Fruit fly (Drosophila melanogaster) whole organism, adult: Measurements from ENCODE around the gene CG15865.

Experiments
- CG1620 ChIP-seq: fragments of 200-800 bp; sonication (Bioruptor generic); optimal IDR thresholded peaks from 2 replicates; lab custom pipeline; 2016; ENCODE audit warnings: missing biosample characterization, missing genetic modification characterization
- Crg-1 ChIP-seq: fragments of 200-800 bp; sonication (Bioruptor generic); optimal IDR thresholded peaks from 2 replicates; lab custom pipeline; 2016; ENCODE audit warnings: missing biosample characterization, missing genetic modification characterization
- bab1 ChIP-seq: fragments of 200-800 bp; sonication (Bioruptor generic); optimal IDR thresholded peaks from 3 replicates; lab custom pipeline; 2019; ENCODE audit warnings: missing biosample characterization, mild to moderate bottlenecking, missing genetic modification characterization, moderate library complexity
- cic ChIP-seq: fragments of 200-800 bp; sonication (Bioruptor generic); optimal IDR thresholded peaks from 2 replicates; lab custom pipeline; 2017; ENCODE audit warnings: missing biosample characterization, mild to moderate bottlenecking, missing genetic modification characterization, moderate library complexity
- kay ChIP-seq: fragments of 200-800 bp; sonication (Bioruptor generic); peaks from one replicate; lab custom pipeline; 2016; ENCODE audit warnings: missing biosample characterization, missing genetic modification characterization, borderline replicate concordance
- ovo ChIP-seq: fragments of 200-800 bp; sonication (Bioruptor generic); optimal IDR thresholded peaks from 2 replicates; lab custom pipeline; 2016; ENCODE audit warnings: missing biosample characterization, missing genetic modification characterization
- pad ChIP-seq: fragments of 200-800 bp; sonication (Bioruptor generic); optimal IDR thresholded peaks from 3 replicates; lab custom pipeline; 2017; ENCODE audit warnings: missing biosample characterization, missing genetic modification characterization, mild to moderate bottlenecking, moderate library complexity, missing genetic modification reagents
- tj ChIP-seq: fragments of 200-800 bp; sonication (Bioruptor generic); optimal IDR thresholded peaks from 3 replicates; lab custom pipeline; 2017; ENCODE audit warnings: missing biosample characterization, mild to moderate bottlenecking, missing genetic modification characterization, moderate library complexity
- toe ChIP-seq: fragments of 200-800 bp; sonication (Bioruptor generic); optimal IDR thresholded peaks from 2 replicates; lab custom pipeline; 2016; ENCODE audit warnings: missing biosample characterization, missing genetic modification characterization

DNA sequence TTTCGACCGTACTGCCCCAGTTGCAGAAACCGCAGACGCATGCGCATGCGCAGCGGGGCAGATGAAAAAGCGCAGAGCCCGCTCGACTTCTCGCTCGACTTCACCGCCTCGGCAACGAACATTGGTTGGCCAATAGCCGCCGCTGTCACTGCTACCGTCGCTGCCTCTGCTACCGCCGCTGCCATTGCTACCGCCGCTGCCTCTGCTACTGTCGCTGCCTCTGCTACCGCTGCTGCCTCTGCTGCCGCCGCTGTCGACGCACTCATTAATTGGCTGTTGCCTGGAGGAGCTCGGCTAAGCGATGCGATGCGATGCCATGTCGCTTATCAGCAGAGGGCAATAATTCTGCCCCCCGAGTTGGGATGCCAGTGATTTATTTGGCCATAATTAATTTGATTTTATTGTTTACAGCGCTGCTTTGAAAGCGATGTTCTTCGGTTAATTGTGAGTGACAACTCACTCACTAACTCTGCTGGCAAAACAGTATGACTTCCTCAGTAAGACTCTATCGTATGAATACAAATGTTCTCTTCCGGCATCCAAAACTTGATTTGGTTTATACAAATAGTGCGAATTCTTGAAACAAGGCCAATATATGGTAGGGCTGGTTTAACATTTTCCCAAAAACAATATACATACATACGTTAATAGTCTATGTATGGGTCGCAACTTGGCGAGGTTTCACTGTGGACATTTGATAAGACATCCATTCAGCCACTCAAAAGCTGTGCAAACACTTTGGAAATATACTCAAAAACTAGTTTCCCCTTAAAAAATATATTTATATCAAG is 6.6 kb upstream of the CG15865 start:
- TF ChIP-seq bab1 (GFP tag; lab: Kevin White, UChicago) (no peak), pad (GFP tag; lab: Kevin White, UChicago) (peak; percentile 9), CG1620 (no peak), kay (GFP tag; lab: Kevin White, UChicago) (no peak), toe (GFP tag; lab: Kevin White, UChicago) (no peak), tj (GFP tag; lab: Kevin White, UChicago) (no peak), Crg-1 (GFP tag; lab: Kevin White, UChicago) (no peak), ovo (no peak), cic (no peak)
